Worm (Caenorhabditis elegans): ENCODE measurements around the gene Y66A7A.4.

DNA sequence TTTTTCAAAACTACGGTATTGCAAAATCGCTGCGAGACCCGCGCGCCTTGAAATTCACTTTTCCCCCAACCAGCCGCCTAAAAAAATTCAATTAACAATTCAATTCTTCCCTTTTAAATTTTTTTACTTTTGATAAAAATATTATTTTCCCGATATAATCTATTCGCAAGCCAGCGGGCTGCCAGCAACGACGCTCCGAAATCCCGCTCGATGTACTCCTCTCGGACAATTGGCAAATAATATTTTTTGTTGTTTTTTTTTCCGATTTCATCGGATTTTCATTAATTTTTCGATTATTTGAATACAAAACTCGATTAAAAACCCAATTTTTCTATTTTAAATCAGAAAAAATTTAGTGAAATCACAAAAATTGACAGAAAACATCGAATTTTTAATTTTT, 3.4 kb downstream of the Y66A7A.4 start:
- TF ChIP-seq ces-1 (GFP tag; optimal IDR thresholded peaks at IDR 0.05) (no peak), nhr-237 (tag; optimal IDR thresholded peaks at IDR 0.05) (no peak), lsy-2 (tag; optimal IDR thresholded peaks at IDR 0.05) (no peak), nhr-2 (tag; optimal IDR thresholded peaks at IDR 0.05) (no peak), unc-62 (GFP tag; optimal IDR thresholded peaks at IDR 0.05) (no peak), nhr-76 (tag; optimal IDR thresholded peaks at IDR 0.05) (no peak), ztf-11 (tag; optimal IDR thresholded peaks at IDR 0.05) (no peak), sem-2 (GFP tag; optimal IDR thresholded peaks at IDR 0.05) (no peak), bed-3 (GFP tag; optimal IDR thresholded peaks at IDR 0.05) (no peak), pha-4 (tag; optimal IDR thresholded peaks at IDR 0.05) (no peak), tbx-8 (GFP tag; optimal IDR thresholded peaks at IDR 0.05) (no peak), drap-1 (GFP tag; optimal IDR thresholded peaks at IDR 0.05) (no peak)
